Worm (Caenorhabditis elegans) whole organism, midembryonic: Measurements from ENCODE around the gene B0001.4.

Experiments used
- T22C8.4 ChIP-seq: fragments of 200-800 bp; sonication (Bioruptor generic); IDR thresholded peaks from 2 replicates; pipeline ENCODE4 v1.3.6; 2022; ENCODE audit warnings: missing genetic modification characterization, missing compliant biosample characterization
- klf-2 ChIP-seq: fragments of 200-800 bp; sonication (Bioruptor generic); conservative IDR thresholded peaks from 2 replicates; pipeline ENCODE4 v1.3.6; 2022; ENCODE audit warnings: missing genetic modification reagents, missing genetic modification characterization, missing compliant biosample characterization
- med-1 ChIP-seq: sonication (generic microtip); optimal IDR thresholded peaks from 2 replicates; lab custom pipeline; 2017; ENCODE audit warnings: missing genetic modification characterization, mild to moderate bottlenecking, missing compliant biosample characterization, antibody characterized with exemption, missing genetic modification reagents; ENCODE audit not compliant: insufficient read depth
- tab-1 ChIP-seq: fragments of 200-800 bp; sonication (Bioruptor generic); IDR thresholded peaks from 2 replicates; pipeline ENCODE4 v1.3.6; 2022; ENCODE audit warnings: missing genetic modification characterization, missing compliant biosample characterization

DNA sequence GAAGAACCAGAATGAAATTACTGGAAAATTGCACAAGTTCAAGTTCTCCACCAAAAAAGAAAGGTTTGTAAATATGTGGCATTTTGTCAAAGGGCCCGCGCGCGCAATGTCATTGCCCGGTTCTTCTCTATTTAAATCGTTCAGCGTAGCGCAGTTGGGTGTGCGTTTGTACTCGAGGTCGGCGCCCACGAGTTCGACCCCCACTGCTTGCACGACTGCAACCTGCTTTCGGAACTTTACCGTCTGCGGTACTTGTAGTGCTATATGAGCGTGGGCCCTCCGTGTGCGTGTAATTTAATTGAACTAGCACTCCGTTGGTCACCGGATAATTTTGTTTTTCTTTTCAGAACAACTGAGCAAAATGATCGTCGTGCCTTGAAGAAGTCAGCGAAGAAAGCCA lies 51.5 kb downstream of the B0001.4 start:
- TF ChIP-seq klf-2 (GFP tag; lab: Robert Waterston, UW) = peak; percentile 15; the same call in 1 of the 2 replicates
- TF ChIP-seq tab-1 (GFP tag; lab: Robert Waterston, UW) = peak; percentile 84
- peak; percentile 57; the same call in 1 of the 2 replicates for TF ChIP-seq T22C8.4 (GFP tag; lab: Robert Waterston, UW)
- TF ChIP-seq med-1 (GFP tag; lab: Kevin White, UChicago) = peak; percentile 50
